Fruit fly (Drosophila melanogaster) whole organism, embryonic: ENCODE data around the gene Sfp33A2.

Experiments
- CG10209 ChIP-seq: fragments of 200-800 bp; sonication (Bioruptor generic); optimal IDR thresholded peaks from 3 replicates; lab custom pipeline; 2017; ENCODE audit warnings: missing biosample characterization, mild to moderate bottlenecking, missing genetic modification characterization, missing genetic modification reagents
- CG10366 ChIP-seq: fragments of 200-800 bp; sonication (Bioruptor generic); IDR thresholded peaks from 2 replicates; pipeline ENCODE4 v1.3.6; 2022; ENCODE audit warnings: missing biosample characterization, missing genetic modification characterization
- CG10543 ChIP-seq: fragments of 200-800 bp; sonication (Bioruptor generic); optimal IDR thresholded peaks from 3 replicates; lab custom pipeline; 2017; ENCODE audit warnings: missing biosample characterization, mild to moderate bottlenecking, missing genetic modification characterization, moderate library complexity
- CG11085 ChIP-seq: fragments of 200-800 bp; sonication (Bioruptor generic); IDR thresholded peaks from 2 replicates; pipeline ENCODE4 v1.3.6; 2022; ENCODE audit warnings: missing biosample characterization, missing genetic modification characterization
- CG15601 ChIP-seq: fragments of 200-800 bp; sonication (Bioruptor generic); optimal IDR thresholded peaks from 3 replicates; lab custom pipeline; 2019; ENCODE audit warnings: missing biosample characterization, mild to moderate bottlenecking, missing genetic modification characterization, moderate library complexity
- CG3281 ChIP-seq: fragments of 200-800 bp; sonication (Bioruptor generic); optimal IDR thresholded peaks from 3 replicates; lab custom pipeline; 2017; ENCODE audit warnings: missing biosample characterization, mild to moderate bottlenecking, missing genetic modification characterization
- CG33557 ChIP-seq: fragments of 200-800 bp; sonication (Bioruptor generic); optimal IDR thresholded peaks from 2 replicates; lab custom pipeline; 2019; ENCODE audit warnings: missing biosample characterization, mild to moderate bottlenecking, missing genetic modification characterization, moderate library complexity
- CG3407 ChIP-seq: fragments of 200-800 bp; sonication (Bioruptor generic); optimal IDR thresholded peaks from 2 replicates; lab custom pipeline; 2018; ENCODE audit warnings: missing biosample characterization, mild to moderate bottlenecking, missing genetic modification characterization
- CG5245 ChIP-seq: fragments of 200-800 bp; sonication (Bioruptor generic); optimal IDR thresholded peaks from 3 replicates; lab custom pipeline; 2016; ENCODE audit warnings: missing biosample characterization, missing genetic modification characterization
- CG5953 ChIP-seq: fragments of 200-800 bp; sonication (Bioruptor generic); IDR thresholded peaks from 2 replicates; pipeline ENCODE4 v1.3.6; 2022; ENCODE audit warnings: missing biosample characterization, missing genetic modification characterization
- CG7745 ChIP-seq: fragments of 200-800 bp; sonication (Bioruptor generic); optimal IDR thresholded peaks from 2 replicates; lab custom pipeline; 2018; ENCODE audit warnings: missing biosample characterization, mild to moderate bottlenecking, missing genetic modification characterization, moderate library complexity
- CG8944 ChIP-seq: fragments of 200-800 bp; sonication (Bioruptor generic); optimal IDR thresholded peaks from 3 replicates; lab custom pipeline; 2016; ENCODE audit warnings: missing biosample characterization, missing genetic modification characterization
- CG9215 ChIP-seq: fragments of 200-800 bp; sonication (Bioruptor generic); IDR thresholded peaks from 2 replicates; pipeline ENCODE4 v1.3.6; 2022; ENCODE audit warnings: missing biosample characterization, missing genetic modification characterization
- Fer1 ChIP-seq: fragments of 200-800 bp; sonication (Bioruptor generic); optimal IDR thresholded peaks from 2 replicates; lab custom pipeline; 2017; ENCODE audit warnings: missing biosample characterization, mild to moderate bottlenecking, missing genetic modification characterization
- GATAe ChIP-seq: fragments of 200-800 bp; sonication (Bioruptor generic); conservative IDR thresholded peaks from 2 replicates; pipeline ENCODE4 v1.3.6; 2022; ENCODE audit warnings: missing biosample characterization, missing genetic modification characterization
- Hey ChIP-seq: fragments of 200-800 bp; sonication (Bioruptor generic); optimal IDR thresholded peaks from 3 replicates; lab custom pipeline; 2018; ENCODE audit warnings: missing biosample characterization, mild to moderate bottlenecking, missing genetic modification characterization
- HmgZ ChIP-seq: fragments of 200-800 bp; sonication (Bioruptor generic); optimal IDR thresholded peaks from 2 replicates; lab custom pipeline; 2018; ENCODE audit warnings: missing biosample characterization, mild to moderate bottlenecking, missing genetic modification characterization
- Hr3 ChIP-seq: fragments of 200-800 bp; sonication (Bioruptor generic); optimal IDR thresholded peaks from 3 replicates; lab custom pipeline; 2016; ENCODE audit warnings: missing biosample characterization, missing genetic modification characterization
- Med ChIP-seq: fragments of 200-800 bp; sonication (Bioruptor generic); peaks from one replicate; lab custom pipeline; 2016; ENCODE audit warnings: missing biosample characterization, missing genetic modification characterization, mild to moderate bottlenecking, inconsistent platforms, moderate library complexity
- Meics ChIP-seq: fragments of 200-800 bp; sonication (Bioruptor generic); optimal IDR thresholded peaks from 2 replicates; lab custom pipeline; 2017; ENCODE audit warnings: missing biosample characterization, mild to moderate bottlenecking, missing genetic modification characterization
- Myb ChIP-seq: fragments of 200-800 bp; sonication (Bioruptor generic); optimal IDR thresholded peaks from 2 replicates; lab custom pipeline; 2016; ENCODE audit warnings: missing biosample characterization, missing genetic modification characterization
- Nf-YB ChIP-seq: fragments of 200-800 bp; sonication (Bioruptor generic); optimal IDR thresholded peaks from 3 replicates; lab custom pipeline; 2019; ENCODE audit warnings: missing biosample characterization, mild to moderate bottlenecking, missing genetic modification characterization, moderate library complexity
- Nf-YC ChIP-seq: fragments of 200-800 bp; optimal IDR thresholded peaks from 3 replicates; lab custom pipeline; 2019; ENCODE audit warnings: missing biosample characterization, mild to moderate bottlenecking, missing genetic modification characterization, moderate library complexity
- Six4 ChIP-seq: fragments of 200-800 bp; sonication (Bioruptor generic); optimal IDR thresholded peaks from 2 replicates; lab custom pipeline; 2016; ENCODE audit warnings: missing biosample characterization, missing genetic modification characterization
- Tbp ChIP-seq: fragments of >200 bp; optimal IDR thresholded peaks from 2 replicates; lab custom pipeline; 2018; ENCODE audit warnings: missing biosample characterization, missing genetic modification characterization
- Trl ChIP-seq, 3 experiments: fragments of >200 bp in 2 of 3; fragments of 200-800 bp in 1 of 3; sonication (Bioruptor generic) in 1 of 3; optimal IDR thresholded peaks; 2 replicates in 1 of 3; 3 replicates in 2 of 3; lab custom pipeline; 2016 to 2017; ENCODE audit warnings: missing biosample characterization in 1 of 3, missing genetic modification characterization in 1 of 3
- Xbp1 ChIP-seq: fragments of 200-800 bp; sonication (Bioruptor generic); optimal IDR thresholded peaks from 3 replicates; lab custom pipeline; 2016; ENCODE audit warnings: missing biosample characterization, mild to moderate bottlenecking, missing genetic modification characterization
- amos ChIP-seq: fragments of 200-800 bp; sonication (Bioruptor generic); IDR thresholded peaks from 2 replicates; pipeline ENCODE4 v1.3.6; 2022; ENCODE audit warnings: missing biosample characterization, missing genetic modification characterization; ENCODE audit not compliant: partially characterized antibody
- caup ChIP-seq: fragments of 200-800 bp; sonication (Bioruptor generic); optimal IDR thresholded peaks from 3 replicates; lab custom pipeline; 2017; ENCODE audit warnings: missing biosample characterization, mild to moderate bottlenecking, missing genetic modification characterization, moderate library complexity; ENCODE audit not compliant: severe bottlenecking
- chinmo ChIP-seq: fragments of 200-800 bp; sonication (Bioruptor generic); IDR thresholded peaks from 4 replicates; pipeline ENCODE4 v1.3.6; 2022; ENCODE audit warnings: missing biosample characterization, missing genetic modification characterization; ENCODE audit not compliant: partially characterized antibody
- dimm ChIP-seq: fragments of 200-800 bp; sonication (Bioruptor generic); IDR thresholded peaks from 2 replicates; pipeline ENCODE4 v1.3.6; 2022; ENCODE audit warnings: missing biosample characterization, missing genetic modification characterization
- esg ChIP-seq: fragments of 200-800 bp; sonication (Bioruptor generic); conservative IDR thresholded peaks from 2 replicates; pipeline ENCODE4 v1.3.6; 2022; ENCODE audit warnings: missing biosample characterization, missing genetic modification characterization
- eve ChIP-seq, 2 experiments: fragments of >200 bp; optimal IDR thresholded peaks; 2 replicates each; lab custom pipeline; 2017; ENCODE audit warnings: missing biosample characterization in 2 of 2, missing genetic modification characterization in 2 of 2
- exex ChIP-seq: fragments of 200-800 bp; sonication (Bioruptor generic); optimal IDR thresholded peaks from 4 replicates; lab custom pipeline; 2018; ENCODE audit warnings: missing biosample characterization, mild to moderate bottlenecking, missing genetic modification characterization, moderate library complexity
- fd64A ChIP-seq: fragments of 200-800 bp; sonication (Bioruptor generic); optimal IDR thresholded peaks from 3 replicates; lab custom pipeline; 2018; ENCODE audit warnings: missing biosample characterization, mild to moderate bottlenecking, missing genetic modification characterization
- gem ChIP-seq: fragments of 200-800 bp; sonication (Bioruptor generic); optimal IDR thresholded peaks from 2 replicates; lab custom pipeline; 2019; ENCODE audit warnings: missing biosample characterization, mild to moderate bottlenecking, missing genetic modification characterization, moderate library complexity
- grn ChIP-seq: fragments of 200-800 bp; sonication (Bioruptor generic); optimal IDR thresholded peaks from 3 replicates; lab custom pipeline; 2017; ENCODE audit warnings: missing biosample characterization, missing genetic modification characterization
- jumu ChIP-seq: fragments of 200-800 bp; sonication (Bioruptor generic); optimal IDR thresholded peaks from 3 replicates; lab custom pipeline; 2016; ENCODE audit warnings: missing biosample characterization, missing genetic modification characterization
- lab ChIP-seq: fragments of 200-800 bp; sonication (Bioruptor generic); optimal IDR thresholded peaks from 3 replicates; lab custom pipeline; 2017; ENCODE audit warnings: missing biosample characterization, missing genetic modification characterization, mild to moderate bottlenecking, moderate library complexity, missing genetic modification reagents
- mirr ChIP-seq: fragments of 200-800 bp; sonication (Bioruptor generic); optimal IDR thresholded peaks from 3 replicates; lab custom pipeline; 2018; ENCODE audit warnings: missing biosample characterization, mild to moderate bottlenecking, missing genetic modification characterization
- nerfin-1 ChIP-seq: fragments of 200-800 bp; sonication (Bioruptor generic); optimal IDR thresholded peaks from 3 replicates; lab custom pipeline; 2019; ENCODE audit warnings: missing biosample characterization, mild to moderate bottlenecking, missing genetic modification characterization, moderate library complexity
- salm ChIP-seq: fragments of 200-800 bp; sonication (Bioruptor generic); optimal IDR thresholded peaks from 2 replicates; lab custom pipeline; 2018; ENCODE audit warnings: missing biosample characterization, mild to moderate bottlenecking, missing genetic modification characterization
- schlank ChIP-seq: fragments of 200-800 bp; sonication (Bioruptor generic); optimal IDR thresholded peaks from 2 replicates; lab custom pipeline; 2018; ENCODE audit warnings: missing biosample characterization, mild to moderate bottlenecking, missing genetic modification characterization
- sd ChIP-seq: fragments of 200-800 bp; sonication (Bioruptor generic); optimal IDR thresholded peaks from 3 replicates; lab custom pipeline; 2018; ENCODE audit warnings: missing biosample characterization, mild to moderate bottlenecking, missing genetic modification characterization, moderate library complexity
- shn ChIP-seq: fragments of 200-800 bp; sonication (Bioruptor generic); optimal IDR thresholded peaks from 3 replicates; lab custom pipeline; 2016; ENCODE audit warnings: missing biosample characterization, missing genetic modification characterization

Sfp33A2 gene

DNA sequence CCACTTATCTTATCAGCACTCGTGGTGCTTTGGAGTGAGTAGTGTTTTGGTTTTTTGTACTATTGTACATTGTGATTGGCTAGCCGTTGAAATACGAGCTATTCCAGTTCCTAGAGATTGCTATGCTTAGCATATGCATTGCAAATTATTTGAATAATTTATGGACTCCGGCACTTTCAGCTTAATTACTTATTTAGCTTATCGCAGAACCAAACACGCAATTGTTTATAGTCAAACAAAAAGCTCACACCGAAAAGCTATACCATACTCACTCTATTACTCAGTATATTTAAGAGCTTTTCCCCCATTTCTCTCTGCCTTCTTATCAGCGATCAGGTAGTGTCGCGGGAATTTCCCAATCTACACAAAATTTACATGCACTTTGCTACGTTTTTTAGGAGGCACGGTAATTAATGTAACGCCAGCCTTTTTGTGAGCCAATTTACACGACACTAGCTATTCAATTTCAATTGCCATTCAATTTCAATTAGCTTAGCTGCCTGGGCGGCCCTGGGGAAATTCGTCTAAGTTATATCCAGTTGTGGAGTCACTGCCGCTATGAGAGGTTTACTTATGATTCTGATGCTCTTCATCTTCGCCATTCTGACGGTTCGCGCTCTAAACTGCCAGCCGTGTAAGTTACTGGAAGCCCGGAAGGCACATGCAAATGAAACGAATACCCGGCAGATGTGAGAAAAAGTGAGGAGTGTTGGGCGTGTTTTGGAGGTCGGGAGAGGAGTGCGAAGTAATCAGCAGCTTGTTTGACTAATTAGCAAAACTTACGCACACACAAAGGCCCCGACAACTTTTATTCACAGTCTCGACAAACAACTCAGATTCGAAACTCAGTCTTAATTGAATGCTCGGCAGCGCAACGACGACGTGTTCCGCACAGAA, 5.0 kb downstream of the Sfp33A2 start, which contains the start of the genes CG44008, CG14933, CG46426 and CG42486:
Gene CG44008, minus strand, starts transcription at position 155 of the 897 bp plus-strand sequence.
Gene CG14933, plus strand, starts transcription at position 538 of the 897 bp plus-strand sequence.
Gene CG46426, plus strand, starts transcription at position 538 of the 897 bp plus-strand sequence.
Gene CG42486, plus strand, starts transcription at position 847 of the 897 bp plus-strand sequence.
- TF ChIP-seq Myb (GFP tag; lab: Kevin White, UChicago): no peak
- no peak for TF ChIP-seq shn (GFP tag; lab: Kevin White, UChicago)
- peak; percentile 61 for TF ChIP-seq Nf-YC (tag; lab: Kevin White, UChicago)
- TF ChIP-seq chinmo (GFP tag; lab: Robert Waterston, UW): peak; percentile 24; the same call in 1 of the 4 replicates
- TF ChIP-seq Med (GFP tag; lab: Kevin White, UChicago): peak; percentile 43
- peak; percentile 41 for TF ChIP-seq CG15601 (tag; lab: Kevin White, UChicago)
- TF ChIP-seq Trl (optimal IDR thresholded peaks at IDR 0.05; lab: Kevin White, UChicago): peak in 1 of 2 experiments; percentile 19
- no peak for TF ChIP-seq Trl (GFP tag; optimal IDR thresholded peaks at IDR 0.05; lab: Kevin White, UChicago)
- no peak for TF ChIP-seq CG10209
- TF ChIP-seq Nf-YB: peak; percentile 79
- TF ChIP-seq Xbp1: no peak
- no peak for TF ChIP-seq CG3407 (GFP tag; lab: Kevin White, UChicago)
- peak in 1 of 2 experiments; percentile 58 for TF ChIP-seq eve (GFP tag; optimal IDR thresholded peaks at IDR 0.05; lab: Kevin White, UChicago)
- TF ChIP-seq sd (tag; lab: Kevin White, UChicago): peak; percentile 14
- TF ChIP-seq exex (tag; lab: Kevin White, UChicago): peak; percentile 61
- no peak for TF ChIP-seq salm (tag; lab: Kevin White, UChicago)
- no peak for TF ChIP-seq HmgZ
- peak; percentile 8 for TF ChIP-seq CG10543
- TF ChIP-seq grn (GFP tag; lab: Kevin White, UChicago): peak; percentile 49
- TF ChIP-seq Tbp (GFP tag; lab: Kevin White, UChicago): no peak
- 0 out of 2 replicates have a peak, but pooled peaks have one; percentile 25 for TF ChIP-seq GATAe (GFP tag; lab: Robert Waterston, UW)
- TF ChIP-seq, all 482 proteins: peak for 12

DNA sequence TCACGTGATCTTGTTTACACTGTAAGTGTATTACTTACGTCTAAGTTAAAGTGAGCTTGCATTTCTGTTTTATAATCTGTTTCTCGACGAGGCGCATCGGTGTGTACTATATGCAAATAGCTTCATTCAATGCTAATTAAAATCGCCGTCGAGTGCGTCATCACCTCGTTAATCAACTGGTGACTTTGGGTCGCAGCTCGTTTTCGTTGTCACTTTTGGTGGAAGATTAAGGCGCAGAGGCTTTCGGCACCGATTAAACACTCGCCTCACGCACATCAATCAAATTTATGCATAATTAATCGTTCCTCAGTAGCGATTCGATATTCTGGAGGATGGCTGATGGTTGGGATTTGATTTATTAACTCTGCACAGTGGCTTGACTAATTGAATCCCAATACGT, 6.8 kb downstream of the Sfp33A2 start:
- TF ChIP-seq gem (tag; lab: Kevin White, UChicago) (no peak), nerfin-1 (tag; lab: Kevin White, UChicago) (no peak), Med (GFP tag; lab: Kevin White, UChicago) (peak; percentile 12), CG5245 (GFP tag; lab: Kevin White, UChicago) (no peak), lab (peak; percentile 60), CG5953 (GFP tag; lab: Robert Waterston, UW) (no peak), CG7745 (no peak), CG8944 (GFP tag; lab: Kevin White, UChicago) (no peak), Meics (peak; percentile 40), Hr3 (no peak), CG10366 (GFP tag; lab: Robert Waterston, UW) (no peak), dimm (GFP tag; lab: Robert Waterston, UW) (no peak), Six4 (no peak), Nf-YC (tag; lab: Kevin White, UChicago) (no peak), CG33557 (GFP tag; lab: Kevin White, UChicago) (no peak)
- TF ChIP-seq, all 482 proteins: peak for 3

DNA sequence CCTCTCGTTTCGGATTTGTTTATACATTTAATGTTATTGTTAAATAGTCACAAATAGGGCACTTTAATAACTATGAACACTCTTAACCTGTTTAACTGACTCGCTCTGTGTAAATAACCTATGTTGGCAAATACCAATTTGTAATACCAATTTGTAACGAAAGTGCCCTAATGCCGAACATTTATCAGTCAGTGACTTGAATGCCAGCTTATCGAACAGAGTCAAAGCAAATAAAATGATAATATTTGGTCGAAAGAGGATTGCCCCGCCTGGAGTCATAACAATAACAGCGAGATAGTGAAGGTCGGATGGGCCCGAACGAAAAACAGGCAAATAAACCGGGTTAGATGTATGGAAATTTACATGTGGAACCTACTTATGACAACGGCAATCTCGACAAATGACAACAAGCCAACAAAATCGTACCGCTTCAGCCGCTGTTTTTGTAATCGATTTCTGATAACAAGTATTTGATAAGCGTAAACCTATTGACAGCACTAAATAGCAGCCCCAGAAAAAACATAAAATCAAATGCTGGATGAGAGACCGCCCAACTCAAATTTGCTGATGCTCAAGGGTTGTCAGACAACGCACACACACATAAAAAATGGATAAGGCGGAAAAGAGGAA, 7.8 kb downstream of the Sfp33A2 start:
- TF ChIP-seq amos (GFP tag; lab: Robert Waterston, UW): no peak
- TF ChIP-seq Fer1 (GFP tag; lab: Kevin White, UChicago): peak; percentile 27
- TF ChIP-seq Hey (tag; lab: Kevin White, UChicago): no peak
- no peak for TF ChIP-seq fd64A (GFP tag; lab: Kevin White, UChicago)
- no peak for TF ChIP-seq CG9215 (GFP tag; lab: Robert Waterston, UW)
- TF ChIP-seq Meics: peak; percentile 87
- no peak for TF ChIP-seq jumu (GFP tag; lab: Kevin White, UChicago)
- TF ChIP-seq CG3281 (GFP tag; lab: Kevin White, UChicago): peak; percentile 20
- peak; percentile 38 for TF ChIP-seq caup (GFP tag; lab: Kevin White, UChicago)
- no peak for TF ChIP-seq CG11085
- TF ChIP-seq schlank (tag; lab: Kevin White, UChicago): peak; percentile 7
- TF ChIP-seq esg (GFP tag; lab: Robert Waterston, UW): no peak
- peak; percentile 92 for TF ChIP-seq mirr (GFP tag; lab: Kevin White, UChicago)
